Worm (Caenorhabditis elegans) whole organism, L4 larva: Measurements from ENCODE around the gene ZK632.4.

Experiments used
- D1046.2 ChIP-seq: fragments of 200-800 bp; sonication (Bioruptor generic); IDR thresholded peaks from 2 replicates; pipeline ENCODE4 v1.3.6; 2022; ENCODE audit warnings: missing genetic modification characterization, missing compliant biosample characterization
- F10B5.3 ChIP-seq: sonication (generic microtip); optimal IDR thresholded peaks from 2 replicates; lab custom pipeline; 2016; ENCODE audit warnings: mild to moderate bottlenecking, missing genetic modification characterization, missing compliant biosample characterization
- F44E2.7 ChIP-seq: fragments of 200-800 bp; sonication (Bioruptor generic); IDR thresholded peaks from 2 replicates; pipeline ENCODE4 v2.1.2; 2022; ENCODE audit warnings: missing genetic modification characterization, missing compliant biosample characterization
- T20F7.1 ChIP-seq: fragments of 200-800 bp; sonication (Bioruptor generic); optimal IDR thresholded peaks from 2 replicates; lab custom pipeline; 2018; ENCODE audit warnings: mild to moderate bottlenecking, missing genetic modification characterization, missing compliant biosample characterization
- Y105C5A.15 ChIP-seq: fragments of 200-800 bp; sonication (Bioruptor generic); IDR thresholded peaks from 2 replicates; pipeline ENCODE4 v1.3.6; 2022; ENCODE audit warnings: missing genetic modification characterization, missing compliant biosample characterization
- aha-1 ChIP-seq: fragments of 150-350 bp; peaks from one replicate; lab custom pipeline; 2014; ENCODE audit warnings: missing biosample characterization, missing genetic modification characterization
- ama-1 ChIP-seq: fragments of 150-350 bp; optimal IDR thresholded peaks from 2 replicates; lab custom pipeline; 2014; ENCODE audit warnings: inconsistent platforms, mixed read lengths
- arid-1 ChIP-seq: fragments of 200-800 bp; sonication (Bioruptor generic); conservative IDR thresholded peaks from 2 replicates; pipeline ENCODE4 v1.3.6; 2022; ENCODE audit warnings: missing genetic modification reagents, missing genetic modification characterization, missing compliant biosample characterization
- attf-4 ChIP-seq: sonication (generic microtip); optimal IDR thresholded peaks from 3 replicates; lab custom pipeline; 2017; ENCODE audit warnings: missing biosample characterization, missing genetic modification characterization
- ceh-20 ChIP-seq: fragments of 200-800 bp; sonication (Bioruptor generic); IDR thresholded peaks from 2 replicates; pipeline ENCODE4 v1.3.6; 2022; ENCODE audit warnings: missing genetic modification reagents, missing genetic modification characterization, missing compliant biosample characterization
- ceh-28 ChIP-seq: fragments of 150-350 bp; optimal IDR thresholded peaks from 2 replicates; lab custom pipeline; 2014; ENCODE audit warnings: missing biosample characterization, missing genetic modification reagents, missing genetic modification characterization
- ceh-44 ChIP-seq: fragments of 200-800 bp; sonication (Bioruptor generic); IDR thresholded peaks from 2 replicates; pipeline ENCODE4 v1.3.6; 2022; ENCODE audit warnings: missing genetic modification reagents, missing genetic modification characterization, missing compliant biosample characterization
- ceh-62 ChIP-seq: sonication (generic microtip); optimal IDR thresholded peaks from 2 replicates; lab custom pipeline; 2017; ENCODE audit warnings: missing biosample characterization, missing genetic modification characterization
- daf-19 ChIP-seq: fragments of 200-800 bp; sonication (Bioruptor generic); conservative IDR thresholded peaks from 2 replicates; pipeline ENCODE4 v1.3.6; 2022; ENCODE audit warnings: missing genetic modification characterization, missing compliant biosample characterization
- dpl-1 ChIP-seq: fragments of 150-350 bp; optimal IDR thresholded peaks from 2 replicates; lab custom pipeline; 2014; ENCODE audit warnings: missing biosample characterization, missing genetic modification reagents, missing genetic modification characterization
- duxl-1 ChIP-seq: sonication (generic microtip); optimal IDR thresholded peaks from 2 replicates; lab custom pipeline; 2016; ENCODE audit warnings: mild to moderate bottlenecking, missing genetic modification characterization, moderate library complexity, missing compliant biosample characterization; ENCODE audit not compliant: poor library complexity
- egl-27 ChIP-seq: sonication (generic microtip); optimal IDR thresholded peaks from 3 replicates; lab custom pipeline; 2017; ENCODE audit warnings: missing biosample characterization, missing genetic modification reagents, missing genetic modification characterization
- fkh-10 ChIP-seq: fragments of 150-350 bp; optimal IDR thresholded peaks from 2 replicates; lab custom pipeline; 2014; ENCODE audit warnings: missing biosample characterization, missing genetic modification reagents, missing genetic modification characterization
- gei-8 ChIP-seq: fragments of 200-800 bp; sonication (Bioruptor generic); optimal IDR thresholded peaks from 2 replicates; lab custom pipeline; 2018; ENCODE audit warnings: mild to moderate bottlenecking, missing genetic modification characterization, missing compliant biosample characterization
- hlh-11 ChIP-seq: fragments of 200-800 bp; sonication (Bioruptor generic); optimal IDR thresholded peaks from 2 replicates; lab custom pipeline; 2018; ENCODE audit warnings: mild to moderate bottlenecking, missing genetic modification characterization, missing compliant biosample characterization
- lim-7 ChIP-seq: fragments of 200-800 bp; sonication (Bioruptor generic); IDR thresholded peaks from 2 replicates; pipeline ENCODE4 v1.3.6; 2022; ENCODE audit warnings: missing genetic modification characterization, missing compliant biosample characterization
- lin-1 ChIP-seq: fragments of 200-800 bp; sonication (Bioruptor generic); IDR thresholded peaks from 2 replicates; pipeline ENCODE4 v1.3.6; 2022; ENCODE audit warnings: missing genetic modification reagents, missing genetic modification characterization, missing compliant biosample characterization
- lin-15B ChIP-seq: fragments of 150-350 bp; sonication (generic microtip); optimal IDR thresholded peaks from 3 replicates; lab custom pipeline; 2014; ENCODE audit warnings: missing biosample characterization, missing genetic modification characterization
- lin-29 ChIP-seq: fragments of 200-800 bp; sonication (Bioruptor generic); IDR thresholded peaks from 2 replicates; pipeline ENCODE4 v1.3.6; 2022; ENCODE audit warnings: missing genetic modification reagents, missing genetic modification characterization, missing compliant biosample characterization
- lin-38 ChIP-seq: fragments of 200-800 bp; sonication (Bioruptor generic); IDR thresholded peaks from 2 replicates; pipeline ENCODE4 v1.3.6; 2022; ENCODE audit warnings: missing genetic modification reagents, missing genetic modification characterization, missing compliant biosample characterization
- lsy-2 ChIP-seq, 2 experiments: fragments of 150-350 bp in 1 of 2; sonication (generic microtip) in 1 of 2; optimal IDR thresholded peaks; 2 replicates each; lab custom pipeline; 2014 to 2017; ENCODE audit warnings: missing biosample characterization in 2 of 2, missing genetic modification characterization in 2 of 2
- madf-5 ChIP-seq, 2 experiments: fragments of 200-800 bp; sonication (Bioruptor generic); IDR thresholded peaks; 2 replicates each; pipeline ENCODE4 v1.3.6; 2022; ENCODE audit warnings: missing compliant biosample characterization in 2 of 2, missing genetic modification characterization in 2 of 2
- mdl-1 ChIP-seq, 2 experiments: fragments of 150-350 bp in 1 of 2; sonication (generic microtip) in 1 of 2; optimal IDR thresholded peaks; 2 replicates each; lab custom pipeline; 2014 to 2017; ENCODE audit warnings: missing biosample characterization in 2 of 2, missing genetic modification characterization in 2 of 2
- mdt-29 ChIP-seq: fragments of 200-800 bp; sonication (Bioruptor generic); IDR thresholded peaks from 2 replicates; pipeline ENCODE4 v1.3.6; 2022; ENCODE audit warnings: missing genetic modification reagents, missing genetic modification characterization, missing compliant biosample characterization
- mxl-2 ChIP-seq: fragments of 200-800 bp; sonication (Bioruptor generic); conservative IDR thresholded peaks from 2 replicates; pipeline ENCODE4 v1.3.6; 2022; ENCODE audit warnings: missing genetic modification reagents, missing genetic modification characterization, missing compliant biosample characterization
- nhr-102 ChIP-seq: sonication (generic microtip); optimal IDR thresholded peaks from 2 replicates; lab custom pipeline; 2016; ENCODE audit warnings: mild to moderate bottlenecking, missing genetic modification characterization, moderate library complexity, missing compliant biosample characterization
- nhr-237 ChIP-seq: sonication (generic microtip); optimal IDR thresholded peaks from 2 replicates; lab custom pipeline; 2017; ENCODE audit warnings: missing biosample characterization, missing genetic modification characterization
- nhr-28 ChIP-seq: fragments of 150-350 bp; optimal IDR thresholded peaks from 2 replicates; lab custom pipeline; 2014; ENCODE audit warnings: missing biosample characterization, missing genetic modification characterization
- nhr-48 ChIP-seq: sonication (generic microtip); optimal IDR thresholded peaks from 2 replicates; lab custom pipeline; 2016; ENCODE audit warnings: mild to moderate bottlenecking, missing genetic modification characterization, missing compliant biosample characterization
- php-3 ChIP-seq: fragments of 200-800 bp; sonication (Bioruptor generic); IDR thresholded peaks from 2 replicates; pipeline ENCODE4 v1.3.6; 2022; ENCODE audit warnings: missing genetic modification reagents, missing genetic modification characterization, missing compliant biosample characterization
- rbr-2 ChIP-seq: sonication (generic microtip); optimal IDR thresholded peaks from 2 replicates; lab custom pipeline; 2016; ENCODE audit warnings: missing genotype, missing genetic modification characterization, missing compliant biosample characterization
- saeg-2 ChIP-seq: fragments of 200-800 bp; sonication (Bioruptor generic); IDR thresholded peaks from 2 replicates; pipeline ENCODE4 v1.3.6; 2022; ENCODE audit warnings: missing genetic modification reagents, missing genetic modification characterization, missing compliant biosample characterization
- snpc-4 ChIP-seq: fragments of 150-350 bp; optimal IDR thresholded peaks from 2 replicates; lab custom pipeline; 2014; ENCODE audit warnings: missing biosample characterization, missing genetic modification characterization
- tra-1 ChIP-seq: fragments of 200-800 bp; sonication (Bioruptor generic); IDR thresholded peaks from 2 replicates; pipeline ENCODE4 v1.3.6; 2022; ENCODE audit warnings: missing genetic modification reagents, missing genetic modification characterization, missing compliant biosample characterization
- unc-130 ChIP-seq: sonication (generic microtip); optimal IDR thresholded peaks from 2 replicates; lab custom pipeline; 2016; ENCODE audit warnings: missing genetic modification reagents, missing genetic modification characterization, missing compliant biosample characterization
- unc-62 ChIP-seq, 3 experiments: fragments of 150-350 bp in 1 of 3; sonication (generic microtip); optimal IDR thresholded peaks in 2 of 3; peaks in 1 of 3; 1 replicate in 1 of 3; 2 replicates in 2 of 3; lab custom pipeline; 2014 to 2017; ENCODE audit warnings: missing biosample characterization in 3 of 3, missing genetic modification characterization in 3 of 3, missing genetic modification reagents in 3 of 3, missing genotype in 1 of 3
- zfp-3 ChIP-seq: fragments of 200-800 bp; sonication (Bioruptor generic); conservative IDR thresholded peaks from 2 replicates; pipeline ENCODE4 v1.3.6; 2022; ENCODE audit warnings: missing genetic modification reagents, missing genetic modification characterization, missing compliant biosample characterization
- zip-2 ChIP-seq: fragments of 150-350 bp; optimal IDR thresholded peaks from 2 replicates; lab custom pipeline; 2014; ENCODE audit warnings: missing biosample characterization, missing genetic modification characterization
- ztf-11 ChIP-seq: fragments of 150-350 bp; optimal IDR thresholded peaks from 2 replicates; lab custom pipeline; 2014; ENCODE audit warnings: missing biosample characterization, missing genetic modification characterization

ZK632.4 gene

ce11 chrIII:9806968-9807559 lies at the start of gene ZK632.4:
Gene ZK632.4 (minus strand): TSS chrIII:9807454.
- TF ChIP-seq lim-7 (GFP tag; lab: Robert Waterston, UW) (no peak), F44E2.7 (GFP tag; lab: Robert Waterston, UW) (no peak), snpc-4 (tag; lab: Kevin White, UChicago) (no peak), unc-62 (GFP tag; optimal IDR thresholded peaks at IDR 0.05 in 1 of 2; lab: Kevin White, UChicago) (peak in 1 of 2 experiments; percentile 92), unc-62 (tag; optimal IDR thresholded peaks at IDR 0.05; lab: Kevin White, UChicago) (no peak), Y105C5A.15 (GFP tag; lab: Robert Waterston, UW) (no peak), attf-4 (no peak), lin-38 (GFP tag; lab: Robert Waterston, UW) (no peak), lsy-2 (tag; optimal IDR thresholded peaks at IDR 0.05; lab: Kevin White, UChicago) (no peak), tra-1 (GFP tag; lab: Robert Waterston, UW) (peak; percentile 34; the same call in 1 of the 2 replicates), nhr-237 (tag; lab: Kevin White, UChicago) (no peak), arid-1 (GFP tag; lab: Robert Waterston, UW) (no peak)

ce11 chrIII:9854960-9855359 lies 47.7 kb upstream of the ZK632.4 start:
- TF ChIP-seq aha-1 (peak; percentile 88), ama-1 (lab: Kevin White, UChicago) (no peak)
- TF ChIP-seq, all 104 proteins: peak for 1

ce11 chrIII:9853667-9854620 lies 46.7 kb upstream of the ZK632.4 start:
- TF ChIP-seq hlh-11 (tag; lab: Kevin White, UChicago) (no peak), mxl-2 (GFP tag; lab: Robert Waterston, UW) (no peak), ceh-62 (tag; lab: Kevin White, UChicago) (no peak), dpl-1 (GFP tag; lab: Kevin White, UChicago) (no peak), lin-29 (GFP tag; lab: Robert Waterston, UW) (no peak), nhr-48 (tag; lab: Kevin White, UChicago) (no peak), madf-5 (GFP tag; IDR thresholded peaks at IDR 0.05; lab: Robert Waterston, UW) (no peak), lim-7 (GFP tag; lab: Robert Waterston, UW) (no peak), saeg-2 (GFP tag; lab: Robert Waterston, UW) (no peak), snpc-4 (tag; lab: Kevin White, UChicago) (no peak), Y105C5A.15 (GFP tag; lab: Robert Waterston, UW) (0 out of 2 replicates have a peak, but pooled peaks have one; percentile 27), nhr-102 (no peak), lin-38 (GFP tag; lab: Robert Waterston, UW) (peak; percentile 13; the same call in 1 of the 2 replicates), arid-1 (GFP tag; lab: Robert Waterston, UW) (no peak), ceh-44 (GFP tag; lab: Robert Waterston, UW) (no peak), unc-130 (GFP tag; lab: Kevin White, UChicago) (no peak), php-3 (0 out of 2 replicates have a peak, but pooled peaks have one; percentile 35), mdt-29 (GFP tag; lab: Robert Waterston, UW) (no peak), egl-27 (tag; lab: Kevin White, UChicago) (no peak), T20F7.1 (peak; percentile 40), nhr-28 (tag; lab: Kevin White, UChicago) (no peak), zfp-3 (peak; percentile 59; the same call in 1 of the 2 replicates), gei-8 (GFP tag; lab: Kevin White, UChicago) (no peak), F10B5.3 (no peak), daf-19 (GFP tag; lab: Robert Waterston, UW) (no peak), aha-1 (peak; percentile 1), zip-2 (tag; lab: Kevin White, UChicago) (no peak), D1046.2 (GFP tag; lab: Robert Waterston, UW) (no peak), rbr-2 (no peak), lin-1 (GFP tag; lab: Robert Waterston, UW) (0 out of 2 replicates have a peak, but pooled peaks have one; percentile 17), fkh-10 (GFP tag; lab: Kevin White, UChicago) (no peak), duxl-1 (no peak), mdl-1 (tag; optimal IDR thresholded peaks at IDR 0.05; lab: Kevin White, UChicago) (no peak), ceh-28 (no peak), lin-15B (tag; lab: Kevin White, UChicago) (no peak), ztf-11 (tag; lab: Kevin White, UChicago) (no peak), ceh-20 (GFP tag; lab: Robert Waterston, UW) (no peak)
